Fruit fly (Drosophila melanogaster) S2 (cell line): ENCODE data around the gene CG6675.

Experiments
- CG8478 ChIP-seq: fragments of >200 bp; optimal IDR thresholded peaks from 2 replicates; lab custom pipeline; 2018
- CTCF ChIP-seq, 2 experiments: fragments of >200 bp; optimal IDR thresholded peaks; 2 replicates each; lab custom pipeline; 2018

DNA sequence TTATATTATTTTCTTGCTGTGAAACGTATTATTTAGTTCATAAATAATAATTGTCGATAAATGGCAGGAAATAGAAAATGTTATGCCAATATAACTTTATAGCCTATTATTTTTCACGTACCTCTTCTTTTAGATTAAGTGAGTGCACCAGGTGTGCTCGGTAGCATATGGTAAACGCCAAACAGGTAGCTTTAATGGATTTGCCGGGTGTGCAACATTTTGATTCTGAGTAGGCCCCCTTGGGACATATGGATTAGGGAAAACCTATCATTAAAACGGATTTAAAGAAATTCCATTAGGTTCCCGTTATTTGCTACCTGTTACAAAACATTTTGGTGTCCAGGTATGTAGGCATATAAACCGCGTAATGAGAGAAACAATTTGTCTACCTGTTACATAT is 42.6 kb downstream of the CG6675 start, which contains the start of gene dunk:
- TF ChIP-seq CG8478 (lab: Kevin White, UChicago) (no peak), CTCF (optimal IDR thresholded peaks at IDR 0.05; lab: Kevin White, UChicago) (no peak)
